Worm (Caenorhabditis elegans) whole organism, midembryonic: Measurements from ENCODE around the gene srw-109.

Source experiments
- T22C8.4 ChIP-seq: fragments of 200-800 bp; sonication (Bioruptor generic); IDR thresholded peaks from 2 replicates; pipeline ENCODE4 v1.3.6; 2022; ENCODE audit warnings: missing genetic modification characterization, missing compliant biosample characterization
- cog-1 ChIP-seq: sonication (generic microtip); optimal IDR thresholded peaks from 2 replicates; lab custom pipeline; 2016; ENCODE audit warnings: missing genetic modification characterization, missing compliant biosample characterization
- flt-1 ChIP-seq: fragments of 200-800 bp; sonication (Bioruptor generic); IDR thresholded peaks from 2 replicates; pipeline ENCODE4 v1.3.6; 2022; ENCODE audit warnings: missing genetic modification characterization, missing compliant biosample characterization
- klf-2 ChIP-seq: fragments of 200-800 bp; sonication (Bioruptor generic); conservative IDR thresholded peaks from 2 replicates; pipeline ENCODE4 v1.3.6; 2022; ENCODE audit warnings: missing genetic modification reagents, missing genetic modification characterization, missing compliant biosample characterization
- med-1 ChIP-seq: sonication (generic microtip); optimal IDR thresholded peaks from 2 replicates; lab custom pipeline; 2017; ENCODE audit warnings: missing genetic modification characterization, mild to moderate bottlenecking, missing compliant biosample characterization, antibody characterized with exemption, missing genetic modification reagents; ENCODE audit not compliant: insufficient read depth
- ref-1 ChIP-seq: fragments of 200-800 bp; sonication (Bioruptor generic); conservative IDR thresholded peaks from 2 replicates; pipeline ENCODE4 v1.3.6; 2022; ENCODE audit warnings: missing genetic modification reagents, missing genetic modification characterization, missing compliant biosample characterization
- tab-1 ChIP-seq: fragments of 200-800 bp; sonication (Bioruptor generic); IDR thresholded peaks from 2 replicates; pipeline ENCODE4 v1.3.6; 2022; ENCODE audit warnings: missing genetic modification characterization, missing compliant biosample characterization
- ztf-23 ChIP-seq: fragments of 200-800 bp; sonication (Bioruptor generic); IDR thresholded peaks from 2 replicates; pipeline ENCODE4 v1.3.6; 2022; ENCODE audit warnings: missing genetic modification reagents, missing genetic modification characterization, missing compliant biosample characterization
- ztf-29 ChIP-seq: fragments of 200-800 bp; sonication (Bioruptor generic); IDR thresholded peaks from 2 replicates; pipeline ENCODE4 v1.3.6; 2022; ENCODE audit warnings: missing genetic modification reagents, missing genetic modification characterization, missing compliant biosample characterization

DNA sequence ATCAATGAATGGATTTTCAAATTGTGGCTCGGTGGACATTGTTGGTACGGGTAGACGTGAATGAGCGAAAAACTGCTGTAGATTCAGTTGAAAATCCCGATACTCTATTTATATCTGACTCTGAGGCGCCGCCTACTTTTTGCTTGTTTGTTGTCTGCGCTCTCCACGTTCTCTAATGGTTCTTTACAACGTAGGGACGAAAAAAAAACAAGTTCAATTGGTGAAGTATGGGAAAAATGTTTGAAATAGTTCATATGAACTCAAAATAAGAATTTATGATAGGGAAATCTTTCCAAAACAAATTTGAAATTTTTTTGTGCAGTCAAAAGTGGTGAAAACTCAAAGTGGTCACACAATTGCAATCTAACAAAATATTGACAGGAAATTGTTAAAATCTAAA lies 26.1 kb upstream of the srw-109 start, which contains the start of gene F48G7.10:
- TF ChIP-seq flt-1 (GFP tag; lab: Robert Waterston, UW) = no peak
- no peak for TF ChIP-seq klf-2 (GFP tag; lab: Robert Waterston, UW)
- TF ChIP-seq ref-1 (GFP tag; lab: Robert Waterston, UW) = no peak
- no peak for TF ChIP-seq cog-1 (tag; lab: Kevin White, UChicago)
- TF ChIP-seq ztf-23 = no peak
- TF ChIP-seq T22C8.4 (GFP tag; lab: Robert Waterston, UW) = no peak
- TF ChIP-seq med-1 = no peak
- TF ChIP-seq tab-1 (GFP tag; lab: Robert Waterston, UW) = no peak
- TF ChIP-seq ztf-29 (GFP tag; lab: Robert Waterston, UW) = no peak
